Worm (Caenorhabditis elegans) whole organism, midembryonic: ENCODE results near the gene Y44F5A.1.

Source experiments
- cog-1 ChIP-seq: sonication (generic microtip); optimal IDR thresholded peaks from 2 replicates; lab custom pipeline; 2016; ENCODE audit warnings: missing genetic modification characterization, missing compliant biosample characterization
- flt-1 ChIP-seq: fragments of 200-800 bp; sonication (Bioruptor generic); IDR thresholded peaks from 2 replicates; pipeline ENCODE4 v1.3.6; 2022; ENCODE audit warnings: missing genetic modification characterization, missing compliant biosample characterization
- klf-2 ChIP-seq: fragments of 200-800 bp; sonication (Bioruptor generic); conservative IDR thresholded peaks from 2 replicates; pipeline ENCODE4 v1.3.6; 2022; ENCODE audit warnings: missing genetic modification reagents, missing genetic modification characterization, missing compliant biosample characterization
- tab-1 ChIP-seq: fragments of 200-800 bp; sonication (Bioruptor generic); IDR thresholded peaks from 2 replicates; pipeline ENCODE4 v1.3.6; 2022; ENCODE audit warnings: missing genetic modification characterization, missing compliant biosample characterization
- ztf-23 ChIP-seq: fragments of 200-800 bp; sonication (Bioruptor generic); IDR thresholded peaks from 2 replicates; pipeline ENCODE4 v1.3.6; 2022; ENCODE audit warnings: missing genetic modification reagents, missing genetic modification characterization, missing compliant biosample characterization
- ztf-29 ChIP-seq: fragments of 200-800 bp; sonication (Bioruptor generic); IDR thresholded peaks from 2 replicates; pipeline ENCODE4 v1.3.6; 2022; ENCODE audit warnings: missing genetic modification reagents, missing genetic modification characterization, missing compliant biosample characterization

DNA sequence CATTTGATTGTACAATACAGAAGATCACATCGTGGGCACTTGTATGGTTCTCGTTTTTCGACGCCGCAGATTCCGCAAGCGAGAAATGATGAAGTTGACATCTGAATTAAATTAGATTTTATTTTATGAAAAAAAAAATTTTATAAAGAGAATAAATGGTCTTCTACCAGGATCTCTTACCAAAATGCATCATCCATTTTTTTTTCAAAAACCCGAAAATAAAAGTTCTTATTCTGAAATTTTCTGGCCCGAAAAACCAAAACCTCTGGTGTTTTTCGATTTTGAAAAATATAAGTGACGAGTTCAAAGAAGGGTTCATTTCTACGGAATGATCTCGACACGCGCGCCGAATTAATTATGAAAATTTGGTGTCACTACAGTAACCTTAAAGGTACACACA lies 3.2 kb downstream of the Y44F5A.1 start, which contains the start of gene zhit-2:
- TF ChIP-seq ztf-29 (GFP tag; lab: Robert Waterston, UW) (no peak), tab-1 (GFP tag; lab: Robert Waterston, UW) (no peak), klf-2 (no peak), cog-1 (no peak), ztf-23 (GFP tag; lab: Robert Waterston, UW) (no peak), flt-1 (GFP tag; lab: Robert Waterston, UW) (no peak)
